Worm (Caenorhabditis elegans): ENCODE data around the gene swt-7.

The swt-7 gene

DNA sequence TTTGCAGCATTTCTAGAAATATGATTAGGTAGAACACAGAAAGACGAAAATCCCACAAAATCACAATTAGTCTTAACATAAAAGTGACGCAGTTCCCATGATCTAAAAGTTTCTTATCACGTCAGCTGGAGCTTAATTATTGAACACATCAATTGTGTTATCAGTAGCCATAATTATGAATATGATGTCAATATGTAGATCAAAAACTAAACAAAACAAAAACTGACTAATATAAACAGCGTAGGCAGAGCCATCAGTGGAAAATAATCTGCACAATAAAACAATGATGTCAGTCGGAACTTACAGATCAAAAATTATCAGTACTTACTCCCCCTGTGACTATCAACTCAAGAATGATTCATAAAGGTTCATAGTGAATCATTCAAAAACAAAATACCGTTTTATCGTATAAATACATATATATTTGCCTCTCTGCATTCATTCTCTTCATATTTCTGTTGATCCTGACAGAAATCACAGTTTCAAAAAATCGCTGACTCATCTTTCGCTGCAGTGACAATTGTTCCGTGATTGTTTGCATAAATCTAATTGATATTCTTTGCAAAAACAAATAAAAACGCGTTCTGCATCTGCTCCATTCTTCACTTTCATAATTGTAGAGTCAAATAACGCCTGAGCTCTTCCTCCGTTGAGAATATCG, 18.3 kb downstream of the swt-7 start, which contains the start of gene srr-6:
TSS of gene srr-6 (plus strand) at position 611 of the 661 bp plus-strand sequence.
- TF ChIP-seq elt-2 (tag; optimal IDR thresholded peaks at IDR 0.05): peak; percentile 80
- no peak for TF ChIP-seq ceh-34 (tag; optimal IDR thresholded peaks at IDR 0.05)

DNA sequence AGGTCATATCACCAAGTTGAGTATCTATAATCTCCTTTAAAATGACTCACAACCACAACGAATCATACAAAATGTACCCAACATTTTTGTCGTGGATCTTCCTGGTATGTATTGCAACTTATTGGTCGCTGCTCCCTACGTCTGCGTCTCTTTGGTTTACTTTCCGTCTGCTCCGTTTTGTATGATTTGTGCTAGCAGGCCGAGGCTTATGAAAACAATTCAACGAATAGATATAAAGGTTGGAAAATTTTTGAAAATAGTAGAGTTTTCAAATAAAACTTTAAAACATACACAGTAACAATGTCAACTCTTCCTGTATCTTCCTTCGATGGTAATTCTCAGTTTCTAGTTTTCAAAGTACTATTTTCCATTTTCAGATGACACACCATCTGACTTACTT, 29.2 kb downstream of the swt-7 start, which contains the start of gene srr-8:
TSS of gene srr-8 (plus strand) at position 301 of the 400 bp plus-strand sequence.
- TF ChIP-seq ceh-30 (tag; optimal IDR thresholded peaks at IDR 0.05) (no peak), ceh-48 (tag; optimal IDR thresholded peaks at IDR 0.05) (no peak), nhr-232 (tag; optimal IDR thresholded peaks at IDR 0.05) (no peak), K09A11.1 (tag; optimal IDR thresholded peaks at IDR 0.05; ENCODE audit: insufficient read depth) (no peak), lin-11 (tag; optimal IDR thresholded peaks at IDR 0.05) (no peak), hlh-15 (tag; optimal IDR thresholded peaks at IDR 0.05) (no peak), hlh-8 (tag; optimal IDR thresholded peaks at IDR 0.05) (no peak), ceh-34 (tag; optimal IDR thresholded peaks at IDR 0.05) (no peak)

DNA sequence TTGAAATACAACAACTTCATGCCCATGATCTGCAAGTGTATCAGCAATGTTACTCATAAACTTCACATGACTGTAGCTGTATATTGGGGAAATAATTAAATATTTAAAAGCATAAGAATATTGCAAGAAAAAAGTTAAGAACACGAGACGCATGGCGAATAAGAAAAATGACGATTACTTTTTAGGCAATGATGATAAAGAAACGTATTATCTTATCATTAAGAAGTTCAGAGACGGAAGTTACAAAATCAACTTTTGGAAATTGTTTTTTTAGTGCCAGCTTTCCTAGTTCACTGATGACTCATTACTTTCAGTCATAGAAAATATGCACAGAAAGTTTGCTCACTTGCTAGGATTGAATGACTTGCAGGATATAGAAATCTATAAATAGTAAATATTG, 30.2 kb downstream of the swt-7 start, which contains the start of gene ugt-7:
TSS of gene ugt-7 (minus strand) at position 161 of the 400 bp plus-strand sequence.
- TF ChIP-seq elt-2 (tag; optimal IDR thresholded peaks at IDR 0.05) (peak; percentile 11), ceh-2 (tag; optimal IDR thresholded peaks at IDR 0.05) (no peak)

ce11 chrV:4995155-4995554, 35.5 kb downstream of the swt-7 start, which contains the start of gene ncx-9:
ncx-9 (minus strand) TSS chrV:4995255.
- TF ChIP-seq hlh-30 (tag; optimal IDR thresholded peaks at IDR 0.05; ENCODE audit: insufficient read depth) (no peak), ceh-24 (tag; optimal IDR thresholded peaks at IDR 0.05) (no peak), elt-4 (tag; optimal IDR thresholded peaks at IDR 0.05) (no peak), K09A11.1 (tag; optimal IDR thresholded peaks at IDR 0.05; ENCODE audit: insufficient read depth) (no peak), zip-5 (tag; optimal IDR thresholded peaks at IDR 0.05) (no peak), syd-9 (tag; optimal IDR thresholded peaks at IDR 0.05) (no peak), fkh-10 (GFP tag; optimal IDR thresholded peaks at IDR 0.05) (no peak), pqm-1 (tag; optimal IDR thresholded peaks at IDR 0.05) (no peak), ceh-30 (tag; optimal IDR thresholded peaks at IDR 0.05) (no peak), pag-3 (tag; optimal IDR thresholded peaks at IDR 0.05; ENCODE audit: borderline replicate concordance) (no peak), ceh-31 (tag; optimal IDR thresholded peaks at IDR 0.05) (no peak)

- TF ChIP-seq ceh-2 (tag; optimal IDR thresholded peaks at IDR 0.05) (no peak), nhr-232 (tag; optimal IDR thresholded peaks at IDR 0.05) (no peak), hlh-30 (tag; optimal IDR thresholded peaks at IDR 0.05; ENCODE audit: insufficient read depth) (no peak), pha-2 (tag; optimal IDR thresholded peaks at IDR 0.05) (no peak), hlh-8 (tag; optimal IDR thresholded peaks at IDR 0.05) (no peak), zip-5 (tag; optimal IDR thresholded peaks at IDR 0.05) (no peak), nfya-1 (tag; optimal IDR thresholded peaks at IDR 0.05) (no peak), fax-1 (tag; optimal IDR thresholded peaks at IDR 0.05) (no peak), fkh-10 (GFP tag; optimal IDR thresholded peaks at IDR 0.05) (no peak)
Measured at ce11 chrV:4987097-4987496, 43.5 kb downstream of the swt-7 start, which contains the start of gene ncx-8. ncx-8 (minus strand) TSS chrV:4987197.

- TF ChIP-seq pha-4 (tag; optimal IDR thresholded peaks at IDR 0.05) (no peak), zip-5 (tag; optimal IDR thresholded peaks at IDR 0.05) (no peak), ceh-31 (tag; optimal IDR thresholded peaks at IDR 0.05) (no peak), ref-2 (tag; optimal IDR thresholded peaks at IDR 0.05) (no peak), ceh-14 (tag; optimal IDR thresholded peaks at IDR 0.05) (no peak), Y22D7AL.16 (tag; optimal IDR thresholded peaks at IDR 0.05) (no peak), npax-4 (tag; optimal IDR thresholded peaks at IDR 0.05) (no peak), ceh-45 (GFP tag; IDR thresholded peaks at IDR 0.05) (no peak), C38D4.7 (GFP tag; optimal IDR thresholded peaks at IDR 0.05) (no peak), T23F11.4 (GFP tag; optimal IDR thresholded peaks at IDR 0.05) (no peak), ceh-30 (tag; optimal IDR thresholded peaks at IDR 0.05) (no peak), ztf-16 (tag; optimal IDR thresholded peaks at IDR 0.05) (no peak), hlh-8 (tag; optimal IDR thresholded peaks at IDR 0.05) (no peak), ceh-18 (tag; optimal IDR thresholded peaks at IDR 0.05) (no peak), pros-1 (tag; optimal IDR thresholded peaks at IDR 0.05) (no peak), eyg-1 (tag; optimal IDR thresholded peaks at IDR 0.05) (no peak)
Measured at ce11 chrV:4983091-4983490, 47.5 kb downstream of the swt-7 start, which contains the start of gene srsx-13. srsx-13 (minus strand) TSS chrV:4983191.
